Worm (Caenorhabditis elegans) whole organism, L3 larva: ENCODE measurements around the gene F59G1.8.

Experiments
- aly-2 ChIP-seq: fragments of 150-350 bp; optimal IDR thresholded peaks from 2 replicates; lab custom pipeline; 2014; ENCODE audit warnings: missing biosample characterization, missing genetic modification characterization
- ceh-9 ChIP-seq: sonication (generic microtip); optimal IDR thresholded peaks from 2 replicates; lab custom pipeline; 2018; ENCODE audit warnings: missing biosample characterization, missing genetic modification characterization
- mdl-1 ChIP-seq: fragments of 150-350 bp; optimal IDR thresholded peaks from 2 replicates; lab custom pipeline; 2014; ENCODE audit warnings: missing biosample characterization, missing genetic modification characterization
- pha-4 ChIP-seq: fragments of 150-350 bp; optimal IDR thresholded peaks from 2 replicates; lab custom pipeline; 2014; ENCODE audit warnings: missing biosample characterization, missing genetic modification reagents, missing genetic modification characterization
- pqm-1 ChIP-seq: fragments of 150-350 bp; optimal IDR thresholded peaks from 2 replicates; lab custom pipeline; 2017; ENCODE audit warnings: missing biosample characterization, missing genetic modification characterization, inconsistent platforms
- tbx-2 ChIP-seq: sonication (generic microtip); optimal IDR thresholded peaks from 2 replicates; lab custom pipeline; 2016; ENCODE audit warnings: mild to moderate bottlenecking, missing genetic modification characterization, missing compliant biosample characterization
- unc-39 ChIP-seq: sonication (generic microtip); optimal IDR thresholded peaks from 4 replicates; lab custom pipeline; 2017; ENCODE audit warnings: missing biosample characterization, missing genetic modification characterization

DNA sequence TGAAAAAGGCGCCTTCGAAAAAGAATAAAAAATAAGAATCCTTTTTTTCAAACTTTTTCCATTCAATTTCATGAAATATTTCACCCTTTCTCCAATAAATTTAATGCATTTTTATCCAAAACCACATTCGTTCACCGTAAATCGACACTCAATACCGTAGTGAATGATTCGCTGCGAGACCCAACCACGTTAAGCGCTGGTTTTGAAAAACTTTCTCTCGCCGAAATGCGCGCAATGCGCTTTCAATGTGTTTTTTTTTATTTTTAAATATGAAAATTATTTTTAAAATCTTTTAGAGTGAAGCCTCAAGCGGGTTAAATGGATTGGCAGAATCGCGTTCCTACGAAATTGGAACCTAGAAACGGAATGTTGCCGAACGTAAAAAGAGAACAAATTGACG, at the start of gene F59G1.8:
- no peak for TF ChIP-seq pqm-1 (tag; lab: Kevin White, UChicago)
- no peak for TF ChIP-seq ceh-9 (tag; lab: Kevin White, UChicago)
- no peak for TF ChIP-seq pha-4
- no peak for TF ChIP-seq aly-2
- no peak for TF ChIP-seq unc-39
- no peak for TF ChIP-seq mdl-1
- TF ChIP-seq tbx-2 (tag; lab: Kevin White, UChicago) = no peak
